Worm (Caenorhabditis elegans) whole organism, L1 larva: Measurements from ENCODE around the gene aat-6.

Experiments
- ceh-82 ChIP-seq, 3 experiments: fragments of 150-350 bp in 1 of 3; sonication (generic microtip) in 2 of 3; optimal IDR thresholded peaks; 2 replicates each; lab custom pipeline; 2014 to 2017; ENCODE audit warnings: missing biosample characterization in 3 of 3, missing genetic modification characterization in 3 of 3
- dpl-1 ChIP-seq, 3 experiments: fragments of 150-350 bp in 2 of 3; sonication (generic microtip) in 1 of 3; optimal IDR thresholded peaks; 2 replicates each; lab custom pipeline; 2014 to 2017; ENCODE audit warnings: missing biosample characterization in 3 of 3, missing genetic modification characterization in 3 of 3, missing genetic modification reagents in 3 of 3
- efl-1 ChIP-seq, 4 experiments: fragments of 150-350 bp; optimal IDR thresholded peaks in 3 of 4; peaks in 1 of 4; 1 replicate in 1 of 4; 2 replicates in 3 of 4; lab custom pipeline; 2014; ENCODE audit warnings: missing biosample characterization in 2 of 4, missing genetic modification characterization in 2 of 4, missing genetic modification reagents in 2 of 4
- elt-3 ChIP-seq, 6 experiments: fragments of 150-350 bp in 1 of 6; sonication (generic microtip); optimal IDR thresholded peaks; 2 replicates each; lab custom pipeline; 2017 to 2018; ENCODE audit warnings: missing biosample characterization in 6 of 6, missing genetic modification characterization in 6 of 6, inconsistent platforms in 1 of 6
- hlh-17 ChIP-seq: fragments of 200-800 bp; sonication (Bioruptor generic); optimal IDR thresholded peaks from 2 replicates; lab custom pipeline; 2018; ENCODE audit warnings: missing genetic modification characterization, mild to moderate bottlenecking, missing compliant biosample characterization, moderate library complexity, borderline replicate concordance
- unc-62 ChIP-seq: fragments of 150-350 bp; optimal IDR thresholded peaks from 2 replicates; lab custom pipeline; 2014; ENCODE audit warnings: missing biosample characterization, missing genetic modification reagents, missing genetic modification characterization
- zag-1 ChIP-seq: fragments of 150-350 bp; optimal IDR thresholded peaks from 2 replicates; lab custom pipeline; 2014; ENCODE audit warnings: missing biosample characterization, missing genetic modification characterization
- zip-4 ChIP-seq: fragments of 200-800 bp; sonication (Bioruptor generic); optimal IDR thresholded peaks from 2 replicates; lab custom pipeline; 2018; ENCODE audit warnings: mild to moderate bottlenecking, missing genetic modification characterization, moderate library complexity, missing compliant biosample characterization

DNA sequence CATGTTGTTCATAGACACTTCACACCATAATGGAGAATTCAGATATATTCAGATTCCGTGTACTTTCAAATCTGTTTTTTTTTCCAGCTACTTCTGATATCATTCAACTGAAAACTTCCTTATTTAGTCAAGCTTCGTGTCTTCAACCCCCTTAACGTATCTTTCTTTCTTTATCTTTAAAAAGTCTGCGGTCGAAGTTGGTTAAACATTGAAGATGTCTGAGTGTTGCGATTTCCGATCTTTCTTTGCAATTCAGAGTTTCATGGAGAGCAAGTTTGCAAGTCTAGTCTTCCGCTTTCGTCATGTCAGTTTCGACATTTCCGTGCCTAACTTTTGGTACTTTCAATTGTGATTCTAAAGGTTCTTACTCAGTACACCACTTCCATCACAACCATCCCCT, 35.2 kb downstream of the aat-6 start:
- TF ChIP-seq efl-1 (optimal IDR thresholded peaks at IDR 0.05; lab: Kevin White, UChicago) = no peak
- TF ChIP-seq efl-1 (GFP tag; optimal IDR thresholded peaks at IDR 0.05 in 1 of 2; lab: Kevin White, UChicago) = no peak
- no peak for TF ChIP-seq hlh-17
- TF ChIP-seq zag-1 (tag; lab: Kevin White, UChicago) = no peak
- TF ChIP-seq zip-4 (GFP tag; lab: Kevin White, UChicago) = no peak
- no peak for TF ChIP-seq ceh-82 (tag; optimal IDR thresholded peaks at IDR 0.05; lab: Kevin White, UChicago)
- TF ChIP-seq unc-62 (GFP tag; lab: Kevin White, UChicago) = no peak
- no peak for TF ChIP-seq elt-3 (tag; optimal IDR thresholded peaks at IDR 0.05; lab: Kevin White, UChicago)
- TF ChIP-seq dpl-1 (GFP tag; optimal IDR thresholded peaks at IDR 0.05; lab: Kevin White, UChicago) = no peak
